Worm (Caenorhabditis elegans) whole organism, dauer: ENCODE data around the gene hlh-11.

ENCODE experiments used
- unc-62 ChIP-seq: sonication (generic microtip); optimal IDR thresholded peaks from 2 replicates; lab custom pipeline; 2017; ENCODE audit warnings: missing biosample characterization, missing genetic modification reagents, missing genetic modification characterization

Gene hlh-11

ce11 chrIII:9616426-9616825, 3.1 kb upstream of the hlh-11 start, which contains the start of gene hcp-3:
hcp-3 (minus strand) TSS chrIII:9616470.
- TF ChIP-seq unc-62 (GFP tag; lab: Kevin White, UChicago): no peak

- no peak for TF ChIP-seq unc-62 (GFP tag; lab: Kevin White, UChicago)
Observed at ce11 chrIII:9616933-9617332, 2.6 kb upstream of the hlh-11 start.

- no peak for TF ChIP-seq unc-62 (GFP tag; lab: Kevin White, UChicago)
Observed at ce11 chrIII:9617599-9618262, 1.8 kb upstream of the hlh-11 start.

ce11 chrIII:9620148-9620547, 637 bp downstream of the hlh-11 start:
- TF ChIP-seq unc-62 (GFP tag; lab: Kevin White, UChicago): no peak

- TF ChIP-seq unc-62 (GFP tag; lab: Kevin White, UChicago): no peak
Observed at ce11 chrIII:9621840-9622525, 2.5 kb downstream of the hlh-11 start.

- TF ChIP-seq unc-62 (GFP tag; lab: Kevin White, UChicago): no peak
Observed at ce11 chrIII:9623460-9623859, 3.9 kb downstream of the hlh-11 start.

ce11 chrIII:9626602-9627001, 7.1 kb downstream of the hlh-11 start:
- TF ChIP-seq unc-62 (GFP tag; lab: Kevin White, UChicago): no peak

- no peak for TF ChIP-seq unc-62 (GFP tag; lab: Kevin White, UChicago)
Observed at ce11 chrIII:9629054-9629453, 9.5 kb downstream of the hlh-11 start, which contains the start of gene tbg-1. tbg-1 (minus strand) TSS chrIII:9629154.

- no peak for TF ChIP-seq unc-62 (GFP tag; lab: Kevin White, UChicago)
Observed at ce11 chrIII:9629855-9630254, 10.3 kb downstream of the hlh-11 start, which contains the start of gene rpac-19. rpac-19 (minus strand) TSS chrIII:9629885.

ce11 chrIII:9631117-9631655, 11.7 kb downstream of the hlh-11 start, which contains the start of gene ubc-7:
ubc-7 (minus strand) TSS chrIII:9631167.
- TF ChIP-seq unc-62 (GFP tag; lab: Kevin White, UChicago): no peak

ce11 chrIII:9637016-9637415, 17.5 kb downstream of the hlh-11 start, which contains the start of gene gei-13:
gei-13 (minus strand) TSS chrIII:9637116.
- TF ChIP-seq unc-62 (GFP tag; lab: Kevin White, UChicago): no peak

- TF ChIP-seq unc-62 (GFP tag; lab: Kevin White, UChicago): no peak
Observed at ce11 chrIII:9638159-9638754, 18.7 kb downstream of the hlh-11 start.

ce11 chrIII:9639281-9640050, 20.0 kb downstream of the hlh-11 start:
- no peak for TF ChIP-seq unc-62 (GFP tag; lab: Kevin White, UChicago)

ce11 chrIII:9642110-9642509, 22.6 kb downstream of the hlh-11 start:
- TF ChIP-seq unc-62 (GFP tag; lab: Kevin White, UChicago): no peak

- no peak for TF ChIP-seq unc-62 (GFP tag; lab: Kevin White, UChicago)
Observed at ce11 chrIII:9645099-9645498, 25.6 kb downstream of the hlh-11 start.
